Worm (Caenorhabditis elegans) whole organism, midembryonic: ENCODE results near the gene lir-1.

Source experiments
- cog-1 ChIP-seq: sonication (generic microtip); optimal IDR thresholded peaks from 2 replicates; lab custom pipeline; 2016; ENCODE audit warnings: missing genetic modification characterization, missing compliant biosample characterization
- klf-2 ChIP-seq: fragments of 200-800 bp; sonication (Bioruptor generic); conservative IDR thresholded peaks from 2 replicates; pipeline ENCODE4 v1.3.6; 2022; ENCODE audit warnings: missing genetic modification reagents, missing genetic modification characterization, missing compliant biosample characterization
- tab-1 ChIP-seq: fragments of 200-800 bp; sonication (Bioruptor generic); IDR thresholded peaks from 2 replicates; pipeline ENCODE4 v1.3.6; 2022; ENCODE audit warnings: missing genetic modification characterization, missing compliant biosample characterization
- ztf-29 ChIP-seq: fragments of 200-800 bp; sonication (Bioruptor generic); IDR thresholded peaks from 2 replicates; pipeline ENCODE4 v1.3.6; 2022; ENCODE audit warnings: missing genetic modification reagents, missing genetic modification characterization, missing compliant biosample characterization

Gene lir-1

DNA sequence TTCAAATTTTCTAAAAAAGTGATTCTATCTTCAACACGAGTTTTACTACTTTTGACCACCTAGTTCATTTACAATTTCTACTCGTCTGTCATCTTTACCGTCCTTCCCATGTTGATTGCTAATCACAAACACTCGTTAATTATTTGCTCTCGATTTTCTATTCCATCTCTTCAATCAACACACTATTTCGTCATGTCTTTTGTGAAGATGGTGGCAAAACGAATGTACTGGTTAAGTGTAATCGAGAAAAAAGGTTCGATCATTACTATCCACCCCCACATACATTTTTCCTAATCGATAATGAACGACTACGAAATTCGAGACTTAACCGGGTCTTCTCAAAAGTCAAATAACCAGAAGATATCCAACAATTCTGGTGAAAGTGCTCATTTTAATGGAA lies 52.8 kb downstream of the lir-1 start, which contains the start of gene cpna-2:
Gene cpna-2 (plus strand): TSS at position 301 of the 400 bp plus-strand sequence.
- TF ChIP-seq ztf-29 (GFP tag; lab: Robert Waterston, UW): no peak
- TF ChIP-seq tab-1: no peak
- TF ChIP-seq cog-1 (tag; lab: Kevin White, UChicago): no peak
- TF ChIP-seq klf-2 (GFP tag; lab: Robert Waterston, UW): no peak
